Worm (Caenorhabditis elegans) whole organism, mixed stage, embryonic: ENCODE measurements around the gene Y43F8C.15.

Source experiments
- M03D4.4 ChIP-seq: sonication (generic microtip); optimal IDR thresholded peaks from 2 replicates; lab custom pipeline; 2017; ENCODE audit warnings: mild to moderate bottlenecking, missing genetic modification characterization, missing compliant biosample characterization
- bed-3 ChIP-seq: fragments of 200-800 bp; sonication (Bioruptor generic); optimal IDR thresholded peaks from 3 replicates; lab custom pipeline; 2018; ENCODE audit warnings: mild to moderate bottlenecking, missing genetic modification characterization, moderate library complexity, missing compliant biosample characterization
- blmp-1 ChIP-seq: fragments of 150-350 bp; optimal IDR thresholded peaks from 2 replicates; lab custom pipeline; 2014; ENCODE audit warnings: missing biosample characterization, missing genetic modification characterization
- ceh-39 ChIP-seq: fragments of 150-350 bp; optimal IDR thresholded peaks from 2 replicates; lab custom pipeline; 2014; ENCODE audit warnings: missing biosample characterization, missing genetic modification characterization
- ceh-43 ChIP-seq: fragments of 200-800 bp; sonication (Bioruptor generic); optimal IDR thresholded peaks from 2 replicates; lab custom pipeline; 2018; ENCODE audit warnings: mild to moderate bottlenecking, missing genetic modification characterization, moderate library complexity, missing compliant biosample characterization
- ceh-83 ChIP-seq: fragments of 200-800 bp; sonication (Bioruptor generic); optimal IDR thresholded peaks from 2 replicates; lab custom pipeline; 2018; ENCODE audit warnings: mild to moderate bottlenecking, missing genetic modification characterization, missing compliant biosample characterization
- ces-1 ChIP-seq: fragments of 150-350 bp; optimal IDR thresholded peaks from 2 replicates; lab custom pipeline; 2014; ENCODE audit warnings: missing biosample characterization, missing genetic modification reagents, missing genetic modification characterization
- cnd-1 ChIP-seq: fragments of 200-800 bp; sonication (Bioruptor generic); optimal IDR thresholded peaks from 2 replicates; lab custom pipeline; 2018; ENCODE audit warnings: mild to moderate bottlenecking, missing genetic modification characterization, missing compliant biosample characterization
- drap-1 ChIP-seq: fragments of 200-800 bp; sonication (Bioruptor generic); optimal IDR thresholded peaks from 3 replicates; lab custom pipeline; 2018; ENCODE audit warnings: mild to moderate bottlenecking, missing genetic modification characterization, missing compliant biosample characterization
- elt-1 ChIP-seq: sonication (generic microtip); optimal IDR thresholded peaks from 2 replicates; lab custom pipeline; 2017; ENCODE audit warnings: missing genetic modification characterization, mild to moderate bottlenecking, missing compliant biosample characterization, antibody characterized with exemption, moderate library complexity, borderline replicate concordance; ENCODE audit not compliant: insufficient read depth
- elt-3 ChIP-seq: fragments of 150-350 bp; optimal IDR thresholded peaks from 2 replicates; lab custom pipeline; 2014; ENCODE audit warnings: missing biosample characterization, missing genetic modification characterization
- flh-1 ChIP-seq: fragments of 200-800 bp; sonication (Bioruptor generic); optimal IDR thresholded peaks from 2 replicates; lab custom pipeline; 2018; ENCODE audit warnings: mild to moderate bottlenecking, missing genetic modification characterization, moderate library complexity, missing compliant biosample characterization
- ham-2 ChIP-seq: fragments of 200-800 bp; sonication (Bioruptor generic); optimal IDR thresholded peaks from 2 replicates; lab custom pipeline; 2018; ENCODE audit warnings: mild to moderate bottlenecking, missing genetic modification characterization, missing compliant biosample characterization
- hlh-1 ChIP-seq: fragments of 150-350 bp; optimal IDR thresholded peaks from 2 replicates; lab custom pipeline; 2014; ENCODE audit warnings: missing biosample characterization, missing genetic modification reagents, missing genetic modification characterization
- lin-13 ChIP-seq: fragments of 150-350 bp; optimal IDR thresholded peaks from 2 replicates; lab custom pipeline; 2014; ENCODE audit warnings: missing biosample characterization, missing genetic modification characterization
- lin-32 ChIP-seq: fragments of 200-800 bp; sonication (Bioruptor generic); optimal IDR thresholded peaks from 2 replicates; lab custom pipeline; 2018; ENCODE audit warnings: mild to moderate bottlenecking, missing genetic modification characterization, missing compliant biosample characterization
- lsy-2 ChIP-seq: fragments of 150-350 bp; optimal IDR thresholded peaks from 2 replicates; lab custom pipeline; 2014; ENCODE audit warnings: missing biosample characterization, missing genetic modification characterization
- mab-5 ChIP-seq: fragments of 150-350 bp; optimal IDR thresholded peaks from 2 replicates; lab custom pipeline; 2014; ENCODE audit warnings: missing biosample characterization, missing genetic modification characterization
- mep-1 ChIP-seq: fragments of 150-350 bp; optimal IDR thresholded peaks from 2 replicates; lab custom pipeline; 2017; ENCODE audit warnings: missing biosample characterization, missing genetic modification reagents, missing genetic modification characterization, inconsistent platforms
- mls-2 ChIP-seq: sonication (generic microtip); optimal IDR thresholded peaks from 2 replicates; lab custom pipeline; 2016; ENCODE audit warnings: mild to moderate bottlenecking, missing genetic modification characterization, moderate library complexity, missing compliant biosample characterization
- nhr-12 ChIP-seq: fragments of 150-350 bp; optimal IDR thresholded peaks from 2 replicates; lab custom pipeline; 2014; ENCODE audit warnings: missing biosample characterization, missing genetic modification characterization
- nhr-237 ChIP-seq: fragments of 150-350 bp; optimal IDR thresholded peaks from 2 replicates; lab custom pipeline; 2014; ENCODE audit warnings: missing biosample characterization, missing genetic modification characterization
- nhr-28 ChIP-seq: fragments of 150-350 bp; optimal IDR thresholded peaks from 2 replicates; lab custom pipeline; 2014; ENCODE audit warnings: missing biosample characterization, missing genetic modification characterization
- pha-4 ChIP-seq: fragments of 150-350 bp; optimal IDR thresholded peaks from 2 replicates; lab custom pipeline; 2018; ENCODE audit warnings: missing biosample characterization, missing genetic modification reagents, missing genetic modification characterization
- sem-2 ChIP-seq: fragments of 200-800 bp; sonication (Bioruptor generic); optimal IDR thresholded peaks from 2 replicates; lab custom pipeline; 2018; ENCODE audit warnings: mild to moderate bottlenecking, missing genetic modification characterization, missing compliant biosample characterization
- snpc-4 ChIP-seq: fragments of 150-350 bp; optimal IDR thresholded peaks from 2 replicates; lab custom pipeline; 2014; ENCODE audit warnings: missing biosample characterization, missing genetic modification characterization
- sptf-1 ChIP-seq: sonication (generic microtip); optimal IDR thresholded peaks from 2 replicates; lab custom pipeline; 2017; ENCODE audit warnings: mild to moderate bottlenecking, missing genetic modification characterization, moderate library complexity, missing compliant biosample characterization
- tbx-8 ChIP-seq: fragments of 200-800 bp; sonication (Bioruptor generic); optimal IDR thresholded peaks from 2 replicates; lab custom pipeline; 2018; ENCODE audit warnings: mild to moderate bottlenecking, missing genetic modification characterization, moderate library complexity, missing compliant biosample characterization
- unc-120 ChIP-seq: sonication (generic microtip); optimal IDR thresholded peaks from 2 replicates; lab custom pipeline; 2017; ENCODE audit warnings: missing genetic modification characterization, missing compliant biosample characterization; ENCODE audit not compliant: poor library complexity, severe bottlenecking
- unc-39 ChIP-seq: fragments of 150-350 bp; optimal IDR thresholded peaks from 2 replicates; lab custom pipeline; 2014; ENCODE audit warnings: missing biosample characterization, missing genetic modification characterization
- unc-62 ChIP-seq: fragments of 150-350 bp; optimal IDR thresholded peaks from 2 replicates; lab custom pipeline; 2014; ENCODE audit warnings: missing biosample characterization, missing genetic modification reagents, missing genetic modification characterization
- zip-8 ChIP-seq: fragments of 150-350 bp; optimal IDR thresholded peaks from 2 replicates; lab custom pipeline; 2014; ENCODE audit warnings: missing biosample characterization, missing genetic modification characterization
- ztf-11 ChIP-seq: fragments of 150-350 bp; optimal IDR thresholded peaks from 2 replicates; lab custom pipeline; 2014; ENCODE audit warnings: missing biosample characterization, missing genetic modification characterization

The Y43F8C.15 gene

ce11 chrV:19670866-19671265 is 39.5 kb downstream of the Y43F8C.15 start:
- no peak for TF ChIP-seq unc-62 (GFP tag; lab: Kevin White, UChicago)
- no peak for TF ChIP-seq drap-1 (GFP tag; lab: Kevin White, UChicago)
- no peak for TF ChIP-seq pha-4 (tag; lab: Kevin White, UChicago)
- TF ChIP-seq mls-2 (tag; lab: Kevin White, UChicago) = no peak
- TF ChIP-seq lsy-2 (tag; lab: Kevin White, UChicago) = no peak
- no peak for TF ChIP-seq zip-8
- TF ChIP-seq ceh-83 (GFP tag; lab: Kevin White, UChicago) = no peak

DNA sequence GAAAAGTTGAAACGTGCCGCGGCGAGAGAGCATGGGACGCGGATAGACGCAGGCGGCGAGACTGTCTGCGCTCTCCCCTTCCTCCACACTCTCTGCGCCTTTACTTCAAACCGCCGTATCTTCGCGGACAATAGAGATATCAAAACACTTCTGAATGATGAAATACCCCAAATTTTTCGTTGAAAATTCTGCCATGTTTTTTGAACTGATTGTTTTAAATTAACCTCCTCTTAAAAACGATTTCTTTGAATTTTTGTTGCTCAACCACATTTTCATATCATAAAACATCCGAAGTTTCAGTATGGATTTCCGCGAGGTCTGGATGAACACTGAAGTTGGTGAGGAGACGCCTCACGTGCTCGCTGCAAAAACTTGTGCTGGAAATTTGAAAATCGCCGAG is 40.5 kb downstream of the Y43F8C.15 start, which contains the start of gene Y43F8C.11:
TSS of gene Y43F8C.11 (plus strand) at position 301 of the 400 bp plus-strand sequence.
- TF ChIP-seq ceh-43 (GFP tag; lab: Kevin White, UChicago) (no peak), tbx-8 (GFP tag; lab: Kevin White, UChicago) (no peak), nhr-237 (no peak), ceh-39 (tag; lab: Kevin White, UChicago) (no peak), ztf-11 (tag; lab: Kevin White, UChicago) (no peak), unc-120 (no peak), cnd-1 (tag; lab: Kevin White, UChicago) (no peak), elt-1 (tag; lab: Kevin White, UChicago) (no peak), nhr-12 (no peak), mab-5 (tag; lab: Kevin White, UChicago) (no peak), sem-2 (no peak)

DNA sequence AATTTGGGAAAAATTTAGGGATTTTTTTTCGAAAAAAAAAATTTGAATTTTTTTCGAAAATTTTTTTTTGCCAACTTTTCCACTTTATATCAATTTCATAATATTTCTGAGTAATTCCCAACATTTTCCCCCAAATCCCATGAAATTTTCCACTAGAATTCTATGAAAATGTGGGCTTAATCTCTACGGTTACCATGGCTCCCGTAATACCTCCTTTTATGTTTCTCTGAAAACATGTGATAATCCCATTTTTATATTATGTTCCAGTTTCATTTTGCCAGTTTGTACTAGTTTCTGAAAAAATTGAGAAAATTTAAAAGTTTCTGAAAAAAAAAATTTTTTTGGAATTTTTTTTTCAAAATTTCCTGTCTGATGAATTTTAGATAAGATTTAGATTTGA is 42.2 kb downstream of the Y43F8C.15 start:
- no peak for TF ChIP-seq ceh-43 (GFP tag; lab: Kevin White, UChicago)
- no peak for TF ChIP-seq unc-39 (tag; lab: Kevin White, UChicago)
- no peak for TF ChIP-seq tbx-8 (GFP tag; lab: Kevin White, UChicago)
- no peak for TF ChIP-seq elt-1 (tag; lab: Kevin White, UChicago)
- TF ChIP-seq flh-1 (GFP tag; lab: Kevin White, UChicago) = no peak
- TF ChIP-seq ceh-39 (tag; lab: Kevin White, UChicago) = no peak
- no peak for TF ChIP-seq snpc-4 (tag; lab: Kevin White, UChicago)
- no peak for TF ChIP-seq lsy-2 (tag; lab: Kevin White, UChicago)
- TF ChIP-seq zip-8 = no peak
- TF ChIP-seq mab-5 (tag; lab: Kevin White, UChicago) = no peak
- TF ChIP-seq mls-2 (tag; lab: Kevin White, UChicago) = no peak

DNA sequence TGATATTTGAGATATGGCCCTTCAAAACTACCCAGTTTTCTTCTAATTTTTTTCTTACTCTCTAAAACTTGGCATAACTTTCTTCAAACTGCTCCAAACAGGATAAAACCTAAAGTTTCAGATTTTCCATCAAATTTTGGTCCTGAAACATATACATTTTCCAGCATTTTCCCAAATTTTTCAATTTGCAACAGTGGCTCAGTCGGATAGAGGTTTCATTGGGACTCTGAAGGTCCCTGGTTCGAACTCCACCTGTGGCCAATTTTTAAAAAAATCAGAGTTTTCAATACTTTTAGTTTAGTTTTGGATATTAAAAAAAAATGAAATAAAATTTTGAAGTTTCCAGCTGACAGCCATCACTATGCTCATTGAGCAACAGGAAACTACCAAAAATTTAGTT is 42.7 kb downstream of the Y43F8C.15 start:
- TF ChIP-seq ceh-83 (GFP tag; lab: Kevin White, UChicago) = no peak
- TF ChIP-seq M03D4.4 (tag; lab: Kevin White, UChicago) = no peak
- no peak for TF ChIP-seq nhr-12
- TF ChIP-seq mls-2 (tag; lab: Kevin White, UChicago) = no peak
- no peak for TF ChIP-seq lin-32
- no peak for TF ChIP-seq cnd-1 (tag; lab: Kevin White, UChicago)
- no peak for TF ChIP-seq unc-62 (GFP tag; lab: Kevin White, UChicago)
- no peak for TF ChIP-seq nhr-237
- no peak for TF ChIP-seq blmp-1 (tag; lab: Kevin White, UChicago)
- TF ChIP-seq zip-8 = no peak
- no peak for TF ChIP-seq tbx-8 (GFP tag; lab: Kevin White, UChicago)
- no peak for TF ChIP-seq drap-1 (GFP tag; lab: Kevin White, UChicago)
- TF ChIP-seq elt-3 (tag; lab: Kevin White, UChicago) = no peak
- TF ChIP-seq mab-5 (tag; lab: Kevin White, UChicago) = no peak
- no peak for TF ChIP-seq pha-4 (tag; lab: Kevin White, UChicago)
- no peak for TF ChIP-seq sptf-1 (tag; lab: Kevin White, UChicago)
- TF ChIP-seq snpc-4 (tag; lab: Kevin White, UChicago) = no peak
- no peak for TF ChIP-seq ham-2
- no peak for TF ChIP-seq mep-1 (tag; lab: Kevin White, UChicago)

ce11 chrV:19666308-19666707 is 44.1 kb downstream of the Y43F8C.15 start:
- TF ChIP-seq hlh-1 (tag; lab: Kevin White, UChicago) = peak; percentile 16
- TF ChIP-seq unc-62 (GFP tag; lab: Kevin White, UChicago) = no peak

- TF ChIP-seq elt-1 (tag; lab: Kevin White, UChicago) (no peak), tbx-8 (GFP tag; lab: Kevin White, UChicago) (no peak), cnd-1 (tag; lab: Kevin White, UChicago) (no peak), mls-2 (tag; lab: Kevin White, UChicago) (no peak), nhr-28 (tag; lab: Kevin White, UChicago) (no peak), flh-1 (GFP tag; lab: Kevin White, UChicago) (no peak), ham-2 (no peak), unc-62 (GFP tag; lab: Kevin White, UChicago) (no peak), lsy-2 (tag; lab: Kevin White, UChicago) (no peak), elt-3 (tag; lab: Kevin White, UChicago) (no peak), ztf-11 (tag; lab: Kevin White, UChicago) (no peak), lin-13 (tag; lab: Kevin White, UChicago) (no peak), ceh-43 (GFP tag; lab: Kevin White, UChicago) (no peak), bed-3 (GFP tag; lab: Kevin White, UChicago) (no peak), nhr-12 (no peak), sptf-1 (tag; lab: Kevin White, UChicago) (no peak), sem-2 (no peak), unc-39 (tag; lab: Kevin White, UChicago) (no peak), ces-1 (GFP tag; lab: Kevin White, UChicago) (no peak)
These were observed 45.8 kb downstream of the Y43F8C.15 start for ce11 chrV:19664574-19664973.
